Fruit fly (Drosophila melanogaster): Measurements from ENCODE around the gene CG31955.

DNA sequence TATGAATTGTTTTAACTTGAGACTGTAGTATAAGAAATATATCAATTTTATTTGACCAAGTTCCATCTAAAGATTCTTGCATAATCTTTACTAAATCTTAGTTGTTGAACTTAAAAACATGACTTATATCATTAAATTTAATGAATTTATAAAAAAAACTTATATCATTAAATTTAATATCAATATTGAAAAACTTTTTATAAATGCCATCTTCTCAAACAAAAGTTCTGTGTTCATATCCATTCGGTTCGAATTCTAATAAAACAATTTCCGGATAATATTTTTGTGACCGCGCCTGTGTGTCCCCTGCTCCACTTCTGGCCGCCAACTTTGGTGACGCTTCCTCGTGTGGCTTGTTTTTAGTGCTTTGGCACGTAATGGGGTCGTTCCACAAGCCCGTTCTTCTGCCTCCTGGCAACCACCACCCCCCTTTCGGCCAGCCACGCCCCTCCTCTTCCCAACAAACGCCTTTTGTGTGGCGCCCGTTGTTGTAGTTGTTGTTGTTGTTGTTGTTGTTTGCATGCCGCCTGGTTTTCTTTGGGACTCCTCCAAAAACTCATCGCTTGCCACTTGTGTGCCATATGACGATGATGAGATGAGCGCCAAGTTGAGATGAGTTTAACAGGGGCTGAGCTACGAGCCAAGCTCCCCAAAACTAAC is 24.2 kb upstream of the CG31955 start:
- TF ChIP-seq dsf (GFP tag; optimal IDR thresholded peaks at IDR 0.05; ENCODE audit: borderline replicate concordance) (no peak), psq (GFP tag; optimal IDR thresholded peaks at IDR 0.05) (no peak), lola (GFP tag; optimal IDR thresholded peaks at IDR 0.05) (no peak), Myc (optimal IDR thresholded peaks at IDR 0.05) (no peak), N (GFP tag; optimal IDR thresholded peaks at IDR 0.05) (no peak), Sp1 (GFP tag; optimal IDR thresholded peaks at IDR 0.05) (no peak)
